Fruit fly (Drosophila melanogaster) whole organism, wandering third instar larva: ENCODE results near the gene CG5708.

Source experiments
- Dfd ChIP-seq: fragments of >200 bp; optimal IDR thresholded peaks from 2 replicates; lab custom pipeline; 2017; ENCODE audit warnings: missing biosample characterization, missing genetic modification characterization
- HLH106 ChIP-seq: fragments of 200-800 bp; optimal IDR thresholded peaks from 3 replicates; lab custom pipeline; 2019; ENCODE audit warnings: missing biosample characterization, mild to moderate bottlenecking, missing genetic modification characterization, moderate library complexity
- Myc ChIP-seq: fragments of >200 bp; optimal IDR thresholded peaks from 2 replicates; lab custom pipeline; 2017
- brk ChIP-seq: fragments of 200-800 bp; sonication (Bioruptor generic); optimal IDR thresholded peaks from 2 replicates; lab custom pipeline; 2016; ENCODE audit warnings: missing biosample characterization, mild to moderate bottlenecking, missing genetic modification characterization
- dsf ChIP-seq: sonication (Bioruptor generic); optimal IDR thresholded peaks from 2 replicates; lab custom pipeline; 2016; ENCODE audit warnings: missing biosample characterization, missing genetic modification characterization, borderline replicate concordance
- h ChIP-seq: fragments of 200-800 bp; sonication (Bioruptor generic); optimal IDR thresholded peaks from 3 replicates; lab custom pipeline; 2016; ENCODE audit warnings: missing biosample characterization, mild to moderate bottlenecking, missing genetic modification characterization
- tai ChIP-seq: sonication (Bioruptor generic); optimal IDR thresholded peaks from 2 replicates; lab custom pipeline; 2016; ENCODE audit warnings: missing biosample characterization, missing genetic modification characterization
- usp ChIP-seq: fragments of >200 bp; optimal IDR thresholded peaks from 2 replicates; lab custom pipeline; 2017; ENCODE audit warnings: missing biosample characterization, missing genetic modification characterization

DNA sequence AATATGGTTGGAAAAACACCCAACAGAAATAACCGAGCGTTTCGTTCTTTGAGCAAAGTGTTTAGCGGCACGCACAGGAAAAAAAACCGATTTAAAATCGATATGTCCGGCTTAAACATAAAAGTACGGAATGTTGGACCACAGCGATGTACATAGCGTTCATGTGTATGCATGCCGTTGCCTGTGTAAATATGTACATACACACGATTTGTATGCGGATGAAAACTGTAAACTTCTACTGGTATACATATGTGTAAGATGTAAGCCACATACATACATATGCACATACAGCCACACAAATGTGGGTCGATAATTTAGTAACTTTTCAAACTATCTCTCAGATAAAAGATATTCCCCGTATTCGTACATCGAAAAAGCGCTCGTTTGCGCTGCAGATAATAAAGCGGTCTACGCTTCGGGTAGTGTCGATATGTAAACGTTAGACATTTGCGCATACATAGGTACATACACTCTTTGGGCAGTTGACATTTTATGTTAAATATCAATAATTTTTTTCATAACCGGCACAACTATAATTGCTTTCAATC is 23.1 kb upstream of the CG5708 start:
- TF ChIP-seq usp (GFP tag; lab: Kevin White, UChicago) (no peak), h (GFP tag; lab: Kevin White, UChicago) (no peak), Myc (lab: Kevin White, UChicago) (no peak), tai (GFP tag; lab: Kevin White, UChicago) (no peak), Dfd (GFP tag; lab: Kevin White, UChicago) (no peak), dsf (GFP tag; lab: Kevin White, UChicago) (no peak), HLH106 (tag; lab: Kevin White, UChicago) (no peak), brk (no peak)
